Fruit fly (Drosophila melanogaster) whole organism: ENCODE data around the gene CG31689.

Experiments
- CG8478 ChIP-seq: fragments of >200 bp; optimal IDR thresholded peaks from 2 replicates; lab custom pipeline; 2018; ENCODE audit warnings: inconsistent platforms
- EcR ChIP-seq, 2 experiments: fragments of >200 bp; optimal IDR thresholded peaks; 2 replicates each; lab custom pipeline; 2017; ENCODE audit warnings: missing biosample characterization in 2 of 2, missing genetic modification characterization in 2 of 2, missing genetic modification reagents in 2 of 2
- psq ChIP-seq: fragments of >200 bp; optimal IDR thresholded peaks from 2 replicates; lab custom pipeline; 2017
- usp ChIP-seq: fragments of >200 bp; optimal IDR thresholded peaks from 2 replicates; lab custom pipeline; 2017; ENCODE audit warnings: missing biosample characterization, missing genetic modification characterization, mixed read lengths

DNA sequence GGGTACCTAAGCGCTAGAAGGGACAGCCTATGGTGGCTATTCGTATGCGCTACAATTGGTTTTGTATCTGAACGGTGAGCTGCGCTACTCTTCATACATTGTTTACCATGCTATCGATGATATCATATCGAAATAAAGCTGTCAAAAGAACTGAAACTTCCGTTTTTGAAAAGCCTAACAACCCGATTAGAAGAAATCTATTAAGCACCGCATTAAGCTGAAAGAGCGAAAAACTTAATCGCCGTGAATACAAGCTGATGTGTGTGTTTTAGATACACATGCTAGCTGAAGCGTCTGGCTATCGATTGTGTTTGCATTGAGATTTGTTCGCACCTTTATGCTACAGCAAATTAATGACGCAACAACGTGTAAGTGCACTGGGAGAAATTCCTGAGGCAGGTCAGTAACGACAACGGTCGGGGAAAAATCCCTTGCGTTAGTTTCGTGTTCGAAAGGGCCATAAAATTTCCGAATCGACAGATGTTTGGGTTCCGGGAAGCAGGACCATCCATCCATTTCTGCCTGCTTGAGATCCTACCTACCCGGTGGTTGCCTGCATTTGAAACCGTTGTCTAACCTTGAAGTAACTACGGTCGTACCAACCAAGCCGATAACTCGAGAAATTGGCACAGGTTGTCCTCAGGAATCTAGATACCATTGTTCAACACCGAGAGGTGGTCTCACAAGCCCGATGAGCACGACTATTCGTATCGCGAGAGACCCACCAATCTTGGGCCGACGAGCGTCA is 25.0 kb downstream of the CG31689 start:
- no peak for TF ChIP-seq usp
- no peak for TF ChIP-seq CG8478 (lab: Kevin White, UChicago)
- TF ChIP-seq EcR (GFP tag; optimal IDR thresholded peaks at IDR 0.05; lab: Kevin White, UChicago): no peak
- no peak for TF ChIP-seq psq (lab: Kevin White, UChicago)
